Fruit fly (Drosophila melanogaster): ENCODE results near the gene RpS19a.

The RpS19a gene

dm6 chrX:16647092-16647632, 9.5 kb downstream of the RpS19a start:
- TF ChIP-seq Hr96 (GFP tag; optimal IDR thresholded peaks at IDR 0.05) = no peak
- TF ChIP-seq ovo (GFP tag; optimal IDR thresholded peaks at IDR 0.05) = no peak
- TF ChIP-seq kay (GFP tag; ENCODE audit: borderline replicate concordance) = no peak
- no peak for TF ChIP-seq tj (GFP tag; optimal IDR thresholded peaks at IDR 0.05)
- TF ChIP-seq CG7101 (tag; optimal IDR thresholded peaks at IDR 0.05) = no peak
- no peak for TF ChIP-seq Mnt (GFP tag; optimal IDR thresholded peaks at IDR 0.05)
- no peak for TF ChIP-seq toe (GFP tag; optimal IDR thresholded peaks at IDR 0.05)
- no peak for TF ChIP-seq bab1 (GFP tag; optimal IDR thresholded peaks at IDR 0.05)

dm6 chrX:16647737-16648434, 10.2 kb downstream of the RpS19a start:
- TF ChIP-seq CG33017 (tag; optimal IDR thresholded peaks at IDR 0.05) (no peak), ovo (GFP tag; optimal IDR thresholded peaks at IDR 0.05) (no peak), CG7045 (GFP tag; optimal IDR thresholded peaks at IDR 0.05) (no peak), tj (GFP tag; optimal IDR thresholded peaks at IDR 0.05) (peak; percentile 85)

dm6 chrX:16648435-16648781, 10.7 kb downstream of the RpS19a start:
- TF ChIP-seq Crg-1 (GFP tag; optimal IDR thresholded peaks at IDR 0.05) (no peak), tj (GFP tag; optimal IDR thresholded peaks at IDR 0.05) (peak; percentile 81), CG7101 (tag; optimal IDR thresholded peaks at IDR 0.05) (no peak), CG7045 (GFP tag; optimal IDR thresholded peaks at IDR 0.05) (no peak)

dm6 chrX:16650078-16651063, 12.7 kb downstream of the RpS19a start:
- TF ChIP-seq CG14711 (tag; optimal IDR thresholded peaks at IDR 0.05) = peak; percentile 19
- no peak for TF ChIP-seq Hr96 (GFP tag; optimal IDR thresholded peaks at IDR 0.05)
- no peak for TF ChIP-seq CG7101 (tag; optimal IDR thresholded peaks at IDR 0.05)
- TF ChIP-seq Crg-1 (GFP tag; optimal IDR thresholded peaks at IDR 0.05) = no peak
- TF ChIP-seq CG12768 (GFP tag; optimal IDR thresholded peaks at IDR 0.05) = peak; percentile 3
- peak; percentile 64 for TF ChIP-seq tj (GFP tag; optimal IDR thresholded peaks at IDR 0.05)

dm6 chrX:16651098-16651497, 13.4 kb downstream of the RpS19a start, which contains the start of the genes CG32573 and CG42512:
TSS of gene CG32573 (plus strand) at chrX:16651376.
TSS of gene CG42512 (plus strand) at chrX:16651376.
- TF ChIP-seq ovo (GFP tag; optimal IDR thresholded peaks at IDR 0.05) (no peak), toe (GFP tag; optimal IDR thresholded peaks at IDR 0.05) (no peak), Hr96 (GFP tag; optimal IDR thresholded peaks at IDR 0.05) (no peak), CG11617 (GFP tag; optimal IDR thresholded peaks at IDR 0.05) (no peak), Crg-1 (GFP tag; optimal IDR thresholded peaks at IDR 0.05) (peak; percentile 41), pad (GFP tag; optimal IDR thresholded peaks at IDR 0.05) (peak; percentile 29), tj (GFP tag; optimal IDR thresholded peaks at IDR 0.05) (no peak), CG14711 (tag; optimal IDR thresholded peaks at IDR 0.05) (peak; percentile 4), CG5204 (GFP tag; optimal IDR thresholded peaks at IDR 0.05) (peak; percentile 12), bab1 (GFP tag; optimal IDR thresholded peaks at IDR 0.05) (peak; percentile 35), CG7045 (GFP tag; optimal IDR thresholded peaks at IDR 0.05) (no peak), CG33017 (tag; optimal IDR thresholded peaks at IDR 0.05) (no peak), CG7101 (tag; optimal IDR thresholded peaks at IDR 0.05) (peak; percentile 41), kay (GFP tag; ENCODE audit: borderline replicate concordance) (no peak)

dm6 chrX:16651625-16652024, 13.9 kb downstream of the RpS19a start:
- TF ChIP-seq Hr96 (GFP tag; optimal IDR thresholded peaks at IDR 0.05) = no peak
- no peak for TF ChIP-seq CG1620 (GFP tag; optimal IDR thresholded peaks at IDR 0.05)
- no peak for TF ChIP-seq Mnt (GFP tag; optimal IDR thresholded peaks at IDR 0.05)
- TF ChIP-seq pad (GFP tag; optimal IDR thresholded peaks at IDR 0.05) = no peak
- no peak for TF ChIP-seq Clk (GFP tag; optimal IDR thresholded peaks at IDR 0.05)
- TF ChIP-seq toe (GFP tag; optimal IDR thresholded peaks at IDR 0.05) = no peak
- no peak for TF ChIP-seq bab1 (GFP tag; optimal IDR thresholded peaks at IDR 0.05)
- TF ChIP-seq CG12768 (GFP tag; optimal IDR thresholded peaks at IDR 0.05) = no peak
- TF ChIP-seq cic (GFP tag; optimal IDR thresholded peaks at IDR 0.05) = no peak
- no peak for TF ChIP-seq CG7101 (tag; optimal IDR thresholded peaks at IDR 0.05)
- TF ChIP-seq CG11617 (GFP tag; optimal IDR thresholded peaks at IDR 0.05) = no peak
- TF ChIP-seq cnc (optimal IDR thresholded peaks at IDR 0.05) = no peak
- TF ChIP-seq CG14711 (tag; optimal IDR thresholded peaks at IDR 0.05) = no peak
- TF ChIP-seq CG33017 (tag; optimal IDR thresholded peaks at IDR 0.05) = no peak
